Fruit fly (Drosophila melanogaster): ENCODE measurements around the gene Cyp6d5.

Gene Cyp6d5

DNA sequence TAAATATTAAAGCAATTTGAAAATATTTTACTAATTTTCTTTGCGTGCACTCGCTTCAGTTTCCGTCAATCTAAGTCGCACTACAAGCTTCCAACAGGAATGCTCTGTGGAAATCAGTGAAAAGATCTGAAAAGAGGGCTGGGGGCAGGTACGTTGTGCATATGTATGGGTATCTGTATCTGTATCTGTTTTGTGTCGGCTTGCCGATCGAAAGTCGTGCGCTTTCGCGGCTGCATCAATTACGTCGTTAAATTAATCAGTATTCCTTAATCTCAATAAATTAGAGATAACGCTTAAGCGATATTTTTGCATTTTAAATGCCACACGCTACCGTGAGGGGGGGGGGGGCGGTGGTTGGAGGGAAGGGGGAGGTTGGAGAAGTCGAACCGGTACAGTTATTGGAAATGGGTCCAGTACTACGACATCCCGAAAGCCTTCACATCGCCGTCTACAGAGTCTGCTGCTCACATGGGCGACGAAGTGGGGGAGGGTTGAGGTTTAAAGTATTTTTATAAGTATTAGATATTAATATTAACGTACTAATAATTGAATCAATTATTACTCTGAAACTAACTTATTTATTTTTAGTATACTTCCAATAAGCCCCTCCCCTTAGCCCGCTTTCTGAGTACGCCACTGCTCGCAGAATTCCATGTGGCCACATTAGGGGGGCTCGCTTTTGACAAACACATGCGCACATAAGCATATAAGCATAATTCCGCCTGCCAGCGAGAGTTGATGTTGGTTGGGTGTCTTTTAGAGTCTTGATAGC, 24.2 kb downstream of the Cyp6d5 start:
- TF ChIP-seq dl (GFP tag; optimal IDR thresholded peaks at IDR 0.05; ENCODE audit: insufficient read depth in 1 of 2, partially characterized antibody in 2 of 2) (no peak), Myc (optimal IDR thresholded peaks at IDR 0.05) (no peak), CG9705 (GFP tag; optimal IDR thresholded peaks at IDR 0.05) (peak; percentile 74), tai (GFP tag; optimal IDR thresholded peaks at IDR 0.05) (peak; percentile 44), sage (GFP tag; optimal IDR thresholded peaks at IDR 0.05) (peak; percentile 89), rgr (GFP tag; optimal IDR thresholded peaks at IDR 0.05) (peak; percentile 96), br (GFP tag; optimal IDR thresholded peaks at IDR 0.05) (peak; percentile 90), Jra (GFP tag; optimal IDR thresholded peaks at IDR 0.05) (peak; percentile 15), CG32264 (GFP tag; optimal IDR thresholded peaks at IDR 0.05) (peak; percentile 46), Mio (GFP tag; optimal IDR thresholded peaks at IDR 0.05) (peak; percentile 25), woc (GFP tag; optimal IDR thresholded peaks at IDR 0.05) (peak; percentile 47), Hr78 (GFP tag; optimal IDR thresholded peaks at IDR 0.05) (no peak), Vsx2 (GFP tag; optimal IDR thresholded peaks at IDR 0.05; ENCODE audit: partially characterized antibody) (no peak), CrebA (GFP tag; optimal IDR thresholded peaks at IDR 0.05; ENCODE audit: borderline replicate concordance) (peak; percentile 20), Dfd (GFP tag; optimal IDR thresholded peaks at IDR 0.05) (no peak), GATAd (GFP tag; optimal IDR thresholded peaks at IDR 0.05) (no peak), OdsH (GFP tag; optimal IDR thresholded peaks at IDR 0.05) (peak; percentile 97), dsf (GFP tag; optimal IDR thresholded peaks at IDR 0.05; ENCODE audit: borderline replicate concordance) (peak; percentile 46), HLH106 (tag; optimal IDR thresholded peaks at IDR 0.05) (peak; percentile 94), brk (GFP tag; optimal IDR thresholded peaks at IDR 0.05) (peak; percentile 91), h (GFP tag; optimal IDR thresholded peaks at IDR 0.05) (peak; percentile 93), pan (optimal IDR thresholded peaks at IDR 0.05) (no peak), foxo (GFP tag; optimal IDR thresholded peaks at IDR 0.05) (peak; percentile 51 to 96), fru (GFP tag; optimal IDR thresholded peaks at IDR 0.05) (peak; percentile 87), N (GFP tag; optimal IDR thresholded peaks at IDR 0.05) (no peak), dmrt93B (GFP tag; optimal IDR thresholded peaks at IDR 0.05) (peak; percentile 91), Dif (GFP tag; optimal IDR thresholded peaks at IDR 0.05; ENCODE audit: partially characterized antibody) (no peak), lola (GFP tag; optimal IDR thresholded peaks at IDR 0.05) (no peak), Abd-B (GFP tag; optimal IDR thresholded peaks at IDR 0.05) (no peak), jim (GFP tag; optimal IDR thresholded peaks at IDR 0.05) (no peak), psq (GFP tag; optimal IDR thresholded peaks at IDR 0.05) (peak; percentile 92), sv (GFP tag; optimal IDR thresholded peaks at IDR 0.05) (peak; percentile 95), Sp1 (GFP tag; optimal IDR thresholded peaks at IDR 0.05) (peak; percentile 93), usp (GFP tag; optimal IDR thresholded peaks at IDR 0.05) (no peak), ey (GFP tag; optimal IDR thresholded peaks at IDR 0.05) (peak; percentile 88), Hr83 (GFP tag; optimal IDR thresholded peaks at IDR 0.05; ENCODE audit: poor library complexity, severe bottlenecking) (peak; percentile 23), Rel (GFP tag; optimal IDR thresholded peaks at IDR 0.05) (peak; percentile 77), Rel (tag; optimal IDR thresholded peaks at IDR 0.05) (peak; percentile 70), Hnf4 (GFP tag; optimal IDR thresholded peaks at IDR 0.05) (peak; percentile 84)

dm6 chr3R:14054103-14054502, 25.1 kb downstream of the Cyp6d5 start:
- TF ChIP-seq h (GFP tag; optimal IDR thresholded peaks at IDR 0.05) (no peak), Jra (GFP tag; optimal IDR thresholded peaks at IDR 0.05) (no peak), Dfd (GFP tag; optimal IDR thresholded peaks at IDR 0.05) (no peak), Dif (GFP tag; optimal IDR thresholded peaks at IDR 0.05; ENCODE audit: partially characterized antibody) (no peak), lola (GFP tag; optimal IDR thresholded peaks at IDR 0.05) (no peak), pan (optimal IDR thresholded peaks at IDR 0.05) (no peak), rgr (GFP tag; optimal IDR thresholded peaks at IDR 0.05) (no peak), brk (GFP tag; optimal IDR thresholded peaks at IDR 0.05) (no peak), Myc (optimal IDR thresholded peaks at IDR 0.05) (no peak), Hr83 (GFP tag; optimal IDR thresholded peaks at IDR 0.05; ENCODE audit: poor library complexity, severe bottlenecking) (no peak), Mio (GFP tag; optimal IDR thresholded peaks at IDR 0.05) (no peak), Hr78 (GFP tag; optimal IDR thresholded peaks at IDR 0.05) (no peak), CG32264 (GFP tag; optimal IDR thresholded peaks at IDR 0.05) (no peak), sage (GFP tag; optimal IDR thresholded peaks at IDR 0.05) (no peak), OdsH (GFP tag; optimal IDR thresholded peaks at IDR 0.05) (no peak), dmrt93B (GFP tag; optimal IDR thresholded peaks at IDR 0.05) (no peak)

Measured in whole organism, wandering third instar larva.